Fruit fly (Drosophila melanogaster) whole organism, embryonic: ENCODE measurements around the gene pix.
A peak's percentile ranks its signal among the peaks of the same experiment; 100 is the strongest.

ENCODE experiments used
- ATbp ChIP-seq: fragments of 200-800 bp; sonication (Bioruptor generic); optimal IDR thresholded peaks from 2 replicates; lab custom pipeline; 2017; ENCODE audit warnings: missing biosample characterization, mild to moderate bottlenecking, missing genetic modification characterization, missing genetic modification reagents
- Abd-B ChIP-seq: fragments of 200-800 bp; sonication (Bioruptor generic); optimal IDR thresholded peaks from 2 replicates; lab custom pipeline; 2018; ENCODE audit warnings: missing biosample characterization, mild to moderate bottlenecking, missing genetic modification characterization, moderate library complexity
- Atf-2 ChIP-seq: fragments of 200-800 bp; sonication (Bioruptor generic); optimal IDR thresholded peaks from 2 replicates; lab custom pipeline; 2016; ENCODE audit warnings: missing biosample characterization, missing genetic modification characterization
- Bdp1 ChIP-seq: fragments of 200-800 bp; sonication (Bioruptor generic); optimal IDR thresholded peaks from 3 replicates; lab custom pipeline; 2016; ENCODE audit warnings: missing biosample characterization, missing genetic modification characterization
- BtbVII ChIP-seq: fragments of 200-800 bp; sonication (Bioruptor generic); optimal IDR thresholded peaks from 3 replicates; lab custom pipeline; 2017; ENCODE audit warnings: missing biosample characterization, mild to moderate bottlenecking, missing genetic modification characterization
- CG11504 ChIP-seq: fragments of 200-800 bp; sonication (Bioruptor generic); optimal IDR thresholded peaks from 3 replicates; lab custom pipeline; 2019; ENCODE audit warnings: missing biosample characterization, mild to moderate bottlenecking, missing genetic modification characterization, moderate library complexity
- CG11695 ChIP-seq: fragments of 200-800 bp; sonication (Bioruptor generic); IDR thresholded peaks from 3 replicates; pipeline ENCODE4 v1.3.6; 2022; ENCODE audit warnings: missing biosample characterization, missing genetic modification characterization
- CG13775 ChIP-seq: fragments of 200-800 bp; sonication (Bioruptor generic); optimal IDR thresholded peaks from 3 replicates; lab custom pipeline; 2017; ENCODE audit warnings: missing biosample characterization, mild to moderate bottlenecking, missing genetic modification characterization
- CG1529 ChIP-seq: fragments of 200-800 bp; sonication (Bioruptor generic); optimal IDR thresholded peaks from 3 replicates; lab custom pipeline; 2018; ENCODE audit warnings: missing biosample characterization, missing genetic modification characterization
- CG17802 ChIP-seq: fragments of 200-800 bp; sonication (Bioruptor generic); optimal IDR thresholded peaks from 2 replicates; lab custom pipeline; 2018; ENCODE audit warnings: missing biosample characterization, mild to moderate bottlenecking, missing genetic modification characterization, moderate library complexity
- CG17829 ChIP-seq: fragments of 200-800 bp; optimal IDR thresholded peaks from 2 replicates; lab custom pipeline; 2019; ENCODE audit warnings: missing biosample characterization, mild to moderate bottlenecking, missing genetic modification characterization, moderate library complexity
- CG2199 ChIP-seq: fragments of 200-800 bp; sonication (Bioruptor generic); IDR thresholded peaks from 3 replicates; pipeline ENCODE4 v1.3.6; 2022; ENCODE audit warnings: missing biosample characterization, missing genetic modification characterization
- CG31441 ChIP-seq: fragments of 200-800 bp; sonication (Bioruptor generic); IDR thresholded peaks from 2 replicates; pipeline ENCODE4 v1.3.6; 2022; ENCODE audit warnings: missing biosample characterization, missing genetic modification characterization
- CG34376 ChIP-seq: fragments of 200-800 bp; sonication (Bioruptor generic); optimal IDR thresholded peaks from 2 replicates; lab custom pipeline; 2018; ENCODE audit warnings: missing biosample characterization, mild to moderate bottlenecking, missing genetic modification characterization
- CG6791 ChIP-seq: fragments of 200-800 bp; sonication (Bioruptor generic); IDR thresholded peaks from 3 replicates; pipeline ENCODE4 v1.3.6; 2022; ENCODE audit warnings: missing biosample characterization, missing genetic modification characterization; ENCODE audit not compliant: partially characterized antibody
- CG6813 ChIP-seq: fragments of 200-800 bp; sonication (Bioruptor generic); optimal IDR thresholded peaks from 2 replicates; lab custom pipeline; 2017; ENCODE audit warnings: missing biosample characterization, missing genetic modification characterization, mild to moderate bottlenecking, moderate library complexity, missing genetic modification reagents
- CG6854 ChIP-seq: fragments of 200-800 bp; sonication (Bioruptor generic); optimal IDR thresholded peaks from 3 replicates; lab custom pipeline; 2017; ENCODE audit warnings: missing biosample characterization, mild to moderate bottlenecking, missing genetic modification characterization
- CG7271 ChIP-seq: fragments of 200-800 bp; sonication (Bioruptor generic); optimal IDR thresholded peaks from 2 replicates; lab custom pipeline; 2018; ENCODE audit warnings: missing biosample characterization, mild to moderate bottlenecking, missing genetic modification characterization, moderate library complexity
- CG7372 ChIP-seq: fragments of 200-800 bp; sonication (Bioruptor generic); IDR thresholded peaks from 2 replicates; pipeline ENCODE4 v1.3.6; 2022; ENCODE audit warnings: missing biosample characterization, missing genetic modification characterization
- CG9932 ChIP-seq: fragments of 200-800 bp; sonication (Bioruptor generic); IDR thresholded peaks from 2 replicates; pipeline ENCODE4 v1.3.6; 2022; ENCODE audit warnings: missing biosample characterization, missing genetic modification characterization
- CrebB ChIP-seq: fragments of 200-800 bp; sonication (Bioruptor generic); optimal IDR thresholded peaks from 3 replicates; lab custom pipeline; 2018; ENCODE audit warnings: missing biosample characterization, mild to moderate bottlenecking, missing genetic modification characterization
- D ChIP-seq, 2 experiments: fragments of 200-800 bp in 1 of 2; fragments of >200 bp in 1 of 2; sonication (Bioruptor generic) in 1 of 2; optimal IDR thresholded peaks; 2 replicates in 1 of 2; 3 replicates in 1 of 2; lab custom pipeline; 2017; ENCODE audit warnings: mild to moderate bottlenecking in 1 of 2, missing biosample characterization in 1 of 2, missing genetic modification characterization in 1 of 2, missing genetic modification reagents in 1 of 2
- D19A ChIP-seq: fragments of 200-800 bp; optimal IDR thresholded peaks from 3 replicates; lab custom pipeline; 2019; ENCODE audit warnings: missing biosample characterization, mild to moderate bottlenecking, missing genetic modification characterization, moderate library complexity
- Dek ChIP-seq: fragments of 200-800 bp; sonication (Bioruptor generic); optimal IDR thresholded peaks from 3 replicates; lab custom pipeline; 2019; ENCODE audit warnings: missing biosample characterization, mild to moderate bottlenecking, missing genetic modification characterization, moderate library complexity
- Dfd ChIP-seq, 2 experiments: fragments of >200 bp; optimal IDR thresholded peaks; 2 replicates each; lab custom pipeline; 2017; ENCODE audit warnings: missing biosample characterization in 2 of 2, missing genetic modification characterization in 2 of 2
- Dp ChIP-seq: fragments of 200-800 bp; sonication (Bioruptor generic); optimal IDR thresholded peaks from 2 replicates; lab custom pipeline; 2018; ENCODE audit warnings: missing biosample characterization, mild to moderate bottlenecking, missing genetic modification characterization, moderate library complexity
- Dref ChIP-seq: fragments of 200-800 bp; sonication (Bioruptor generic); IDR thresholded peaks from 2 replicates; pipeline ENCODE4 v1.3.6; 2022; ENCODE audit warnings: missing biosample characterization, missing genetic modification characterization
- NfI ChIP-seq: fragments of 200-800 bp; sonication (Bioruptor generic); optimal IDR thresholded peaks from 3 replicates; lab custom pipeline; 2018; ENCODE audit warnings: missing biosample characterization, mild to moderate bottlenecking, missing genetic modification characterization, moderate library complexity
- Oli ChIP-seq: fragments of 200-800 bp; sonication (Bioruptor generic); optimal IDR thresholded peaks from 2 replicates; lab custom pipeline; 2018; ENCODE audit warnings: missing biosample characterization, mild to moderate bottlenecking, missing genetic modification characterization, moderate library complexity
- PHDP ChIP-seq: fragments of 200-800 bp; sonication (Bioruptor generic); optimal IDR thresholded peaks from 3 replicates; lab custom pipeline; 2018; ENCODE audit warnings: missing biosample characterization, mild to moderate bottlenecking, missing genetic modification characterization, moderate library complexity
- Trl ChIP-seq, 3 experiments: fragments of >200 bp in 2 of 3; fragments of 200-800 bp in 1 of 3; sonication (Bioruptor generic) in 1 of 3; optimal IDR thresholded peaks; 2 replicates in 1 of 3; 3 replicates in 2 of 3; lab custom pipeline; 2016 to 2017; ENCODE audit warnings: missing biosample characterization in 1 of 3, missing genetic modification characterization in 1 of 3
- al ChIP-seq: fragments of 200-800 bp; sonication (Bioruptor generic); IDR thresholded peaks from 2 replicates; pipeline ENCODE4 v1.3.6; 2022; ENCODE audit warnings: missing biosample characterization, missing genetic modification characterization
- ash1 ChIP-seq: fragments of 200-800 bp; sonication (Bioruptor generic); optimal IDR thresholded peaks from 2 replicates; lab custom pipeline; 2018; ENCODE audit warnings: missing biosample characterization, mild to moderate bottlenecking, missing genetic modification characterization
- ato ChIP-seq: fragments of 200-800 bp; sonication (Bioruptor generic); IDR thresholded peaks from 2 replicates; pipeline ENCODE4 v1.3.6; 2022; ENCODE audit warnings: missing biosample characterization, missing genetic modification characterization; ENCODE audit not compliant: partially characterized antibody
- chinmo ChIP-seq: fragments of 200-800 bp; sonication (Bioruptor generic); IDR thresholded peaks from 4 replicates; pipeline ENCODE4 v1.3.6; 2022; ENCODE audit warnings: missing biosample characterization, missing genetic modification characterization; ENCODE audit not compliant: partially characterized antibody
- fd3F ChIP-seq: fragments of 200-800 bp; sonication (Bioruptor generic); optimal IDR thresholded peaks from 2 replicates; lab custom pipeline; 2018; ENCODE audit warnings: missing biosample characterization, mild to moderate bottlenecking, missing genetic modification characterization, moderate library complexity
- gcm ChIP-seq: fragments of 200-800 bp; sonication (Bioruptor generic); optimal IDR thresholded peaks from 2 replicates; lab custom pipeline; 2019; ENCODE audit warnings: missing biosample characterization, mild to moderate bottlenecking, missing genetic modification characterization, moderate library complexity
- gt ChIP-seq: fragments of 200-800 bp; sonication (Bioruptor generic); IDR thresholded peaks from 2 replicates; pipeline ENCODE4 v1.3.6; 2022; ENCODE audit warnings: missing biosample characterization, missing genetic modification characterization
- nerfin-1 ChIP-seq: fragments of 200-800 bp; sonication (Bioruptor generic); optimal IDR thresholded peaks from 3 replicates; lab custom pipeline; 2019; ENCODE audit warnings: missing biosample characterization, mild to moderate bottlenecking, missing genetic modification characterization, moderate library complexity
- peb ChIP-seq: fragments of 200-800 bp; sonication (Bioruptor generic); IDR thresholded peaks from 2 replicates; pipeline ENCODE4 v1.3.6; 2022; ENCODE audit warnings: missing biosample characterization, missing genetic modification characterization
- phol ChIP-seq: fragments of 200-800 bp; sonication (Bioruptor generic); optimal IDR thresholded peaks from 3 replicates; lab custom pipeline; 2018; ENCODE audit warnings: missing biosample characterization, mild to moderate bottlenecking, missing genetic modification characterization, moderate library complexity
- pnt ChIP-seq: fragments of 200-800 bp; sonication (Bioruptor generic); optimal IDR thresholded peaks from 3 replicates; lab custom pipeline; 2016; ENCODE audit warnings: missing biosample characterization, missing genetic modification characterization
- slp2 ChIP-seq: fragments of 200-800 bp; sonication (Bioruptor generic); optimal IDR thresholded peaks from 2 replicates; lab custom pipeline; 2016; ENCODE audit warnings: missing biosample characterization, missing genetic modification characterization
- tap ChIP-seq: fragments of 200-800 bp; optimal IDR thresholded peaks from 3 replicates; lab custom pipeline; 2019; ENCODE audit warnings: missing biosample characterization, mild to moderate bottlenecking, missing genetic modification characterization, moderate library complexity
- tgo ChIP-seq: fragments of 200-800 bp; sonication (Bioruptor generic); IDR thresholded peaks from 3 replicates; pipeline ENCODE4 v1.3.6; 2022; ENCODE audit warnings: missing biosample characterization, missing genetic modification characterization
- tup ChIP-seq: fragments of 200-800 bp; sonication (Bioruptor generic); optimal IDR thresholded peaks from 2 replicates; lab custom pipeline; 2016; ENCODE audit warnings: missing biosample characterization, mild to moderate bottlenecking, missing genetic modification characterization, moderate library complexity
- zfh2 ChIP-seq: fragments of 200-800 bp; sonication (Bioruptor generic); optimal IDR thresholded peaks from 2 replicates; lab custom pipeline; 2016; ENCODE audit warnings: missing biosample characterization, missing genetic modification characterization

Gene pix

dm6 chr3L:8953199-8953956 lies 21.2 kb downstream of the pix start (continued):
- TF ChIP-seq ato (GFP tag; lab: Robert Waterston, UW) (peak; percentile 27; the same call in 1 of the 2 replicates), CG1529 (GFP tag; lab: Kevin White, UChicago) (peak; percentile 42), CG34376 (GFP tag; lab: Kevin White, UChicago) (peak; percentile 78), CG9932 (no peak), CG17829 (tag; lab: Kevin White, UChicago) (peak; percentile 71), Dek (tag; lab: Kevin White, UChicago) (peak; percentile 74), CG6813 (GFP tag; lab: Kevin White, UChicago) (peak; percentile 69), chinmo (GFP tag; lab: Robert Waterston, UW) (0 out of 4 replicates have a peak, but pooled peaks have one; percentile 34), ATbp (peak; percentile 70), gt (GFP tag; lab: Robert Waterston, UW) (no peak), Atf-2 (GFP tag; lab: Kevin White, UChicago) (no peak), nerfin-1 (tag; lab: Kevin White, UChicago) (peak; percentile 47), CG31441 (peak; percentile 84), zfh2 (peak; percentile 50), al (GFP tag; lab: Robert Waterston, UW) (0 out of 2 replicates have a peak, but pooled peaks have one; percentile 38), PHDP (tag; lab: Kevin White, UChicago) (peak; percentile 69), D (optimal IDR thresholded peaks at IDR 0.05; lab: Kevin White, UChicago) (no peak), D (GFP tag; optimal IDR thresholded peaks at IDR 0.05; lab: Kevin White, UChicago) (peak; percentile 51), slp2 (GFP tag; lab: Kevin White, UChicago) (peak; percentile 19), ash1 (no peak), CG2199 (GFP tag; lab: Robert Waterston, UW) (no peak), CG7372 (no peak), CG13775 (peak; percentile 24), Dref (GFP tag; lab: Robert Waterston, UW) (peak; percentile 61), Oli (tag; lab: Kevin White, UChicago) (peak; percentile 74), phol (tag; lab: Kevin White, UChicago) (peak; percentile 73), CG11695 (GFP tag; lab: Robert Waterston, UW) (peak; percentile 50; the same call in 1 of the 3 replicates), D19A (tag; lab: Kevin White, UChicago) (peak; percentile 75), tup (peak; percentile 4), fd3F (GFP tag; lab: Kevin White, UChicago) (peak; percentile 59), Abd-B (GFP tag; lab: Kevin White, UChicago) (peak; percentile 64), gcm (GFP tag; lab: Kevin White, UChicago) (peak; percentile 60), CG11504 (tag; lab: Kevin White, UChicago) (peak; percentile 80), Trl (optimal IDR thresholded peaks at IDR 0.05; lab: Kevin White, UChicago) (no peak), Trl (GFP tag; optimal IDR thresholded peaks at IDR 0.05; lab: Kevin White, UChicago) (peak; percentile 22), Dp (GFP tag; lab: Kevin White, UChicago) (no peak), Bdp1 (GFP tag; lab: Kevin White, UChicago) (no peak), CG7271 (tag; lab: Kevin White, UChicago) (no peak), tap (tag; lab: Kevin White, UChicago) (peak; percentile 30), CG17802 (tag; lab: Kevin White, UChicago) (no peak), CrebB (tag; lab: Kevin White, UChicago) (peak; percentile 55), Dfd (GFP tag; optimal IDR thresholded peaks at IDR 0.05; lab: Kevin White, UChicago) (no peak), BtbVII (GFP tag; lab: Kevin White, UChicago) (peak; percentile 68), CG6791 (GFP tag; lab: Robert Waterston, UW) (no peak; the same call in 1 of the 3 replicates), pnt (GFP tag; lab: Kevin White, UChicago) (no peak), peb (GFP tag; lab: Robert Waterston, UW) (0 out of 2 replicates have a peak, but pooled peaks have one; percentile 6), tgo (GFP tag; lab: Robert Waterston, UW) (peak; percentile 50; the same call in 2 of the 3 replicates), NfI (GFP tag; lab: Kevin White, UChicago) (peak; percentile 51), CG6854 (GFP tag; lab: Kevin White, UChicago) (peak; percentile 57)
